Worm (Caenorhabditis elegans): Measurements from ENCODE around the gene akt-1.
A peak's percentile ranks its signal among the peaks of the same experiment; 100 is the strongest.

akt-1 gene

ce11 chrV:10244018-10244720 lies 4.5 kb upstream of the akt-1 start:
- TF ChIP-seq ahr-1 (tag; optimal IDR thresholded peaks at IDR 0.05): no peak
- no peak for TF ChIP-seq pat-9 (tag; optimal IDR thresholded peaks at IDR 0.05)
- TF ChIP-seq elt-2 (tag; optimal IDR thresholded peaks at IDR 0.05): peak; percentile 76
- TF ChIP-seq npax-4 (tag; optimal IDR thresholded peaks at IDR 0.05): no peak

- no peak for TF ChIP-seq hlh-13 (GFP tag; optimal IDR thresholded peaks at IDR 0.05)
- no peak for TF ChIP-seq unc-3 (GFP tag; conservative IDR thresholded peaks at IDR 0.05)
- TF ChIP-seq unc-3 (tag; optimal IDR thresholded peaks at IDR 0.05): no peak
- no peak for TF ChIP-seq unc-86 (tag; optimal IDR thresholded peaks at IDR 0.05)
- no peak for TF ChIP-seq sdc-2 (tag; optimal IDR thresholded peaks at IDR 0.05)
- TF ChIP-seq pqm-1 (tag; optimal IDR thresholded peaks at IDR 0.05): no peak
- no peak for TF ChIP-seq pag-3 (tag; optimal IDR thresholded peaks at IDR 0.05; ENCODE audit: borderline replicate concordance)
- no peak for TF ChIP-seq unc-42 (tag; optimal IDR thresholded peaks at IDR 0.05)
- no peak for TF ChIP-seq npax-4 (tag; optimal IDR thresholded peaks at IDR 0.05)
- TF ChIP-seq nhr-11 (tag; optimal IDR thresholded peaks at IDR 0.05): no peak
- TF ChIP-seq ahr-1 (tag; optimal IDR thresholded peaks at IDR 0.05): no peak
- no peak for TF ChIP-seq fax-1 (tag; optimal IDR thresholded peaks at IDR 0.05)
- TF ChIP-seq lin-11 (tag; optimal IDR thresholded peaks at IDR 0.05): no peak
- TF ChIP-seq K02D7.2 (tag; optimal IDR thresholded peaks at IDR 0.05): no peak
- no peak for TF ChIP-seq hlh-15 (tag; optimal IDR thresholded peaks at IDR 0.05)
- TF ChIP-seq gmeb-2 (tag; optimal IDR thresholded peaks at IDR 0.05): no peak
- no peak for TF ChIP-seq ceh-6 (GFP tag; optimal IDR thresholded peaks at IDR 0.05)
- TF ChIP-seq elt-4 (tag; optimal IDR thresholded peaks at IDR 0.05): no peak
- no peak for TF ChIP-seq che-1 (tag; optimal IDR thresholded peaks at IDR 0.05)
- no peak for TF ChIP-seq odd-2 (tag; optimal IDR thresholded peaks at IDR 0.05)
Measured at ce11 chrV:10245615-10246014, 3.1 kb upstream of the akt-1 start.

DNA sequence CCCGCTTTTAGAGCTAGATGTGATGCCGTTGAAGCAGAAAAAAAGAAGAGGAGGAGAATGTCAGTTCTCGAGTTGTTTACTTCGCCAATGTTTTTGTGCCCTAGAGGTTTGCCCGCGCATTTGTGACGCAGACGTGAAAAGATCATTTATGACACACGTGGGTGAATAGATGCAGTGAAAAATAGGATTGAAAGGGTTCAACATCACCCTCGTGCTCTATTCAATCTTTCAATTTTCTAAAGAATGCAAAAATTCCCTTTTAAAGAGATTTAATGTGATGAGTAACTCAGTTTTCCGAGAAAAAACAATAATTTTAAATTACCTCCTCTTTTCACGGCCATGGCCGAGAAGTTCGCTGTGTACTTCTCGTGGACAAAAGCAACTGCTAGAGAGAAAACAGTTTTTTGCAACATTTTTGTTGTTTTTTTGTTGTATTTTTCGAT lies 2.2 kb upstream of the akt-1 start:
- TF ChIP-seq ceh-48 (tag; optimal IDR thresholded peaks at IDR 0.05) (no peak), unc-42 (tag; optimal IDR thresholded peaks at IDR 0.05) (peak; percentile 17), hlh-30 (tag; optimal IDR thresholded peaks at IDR 0.05; ENCODE audit: insufficient read depth) (peak; percentile 2)

DNA sequence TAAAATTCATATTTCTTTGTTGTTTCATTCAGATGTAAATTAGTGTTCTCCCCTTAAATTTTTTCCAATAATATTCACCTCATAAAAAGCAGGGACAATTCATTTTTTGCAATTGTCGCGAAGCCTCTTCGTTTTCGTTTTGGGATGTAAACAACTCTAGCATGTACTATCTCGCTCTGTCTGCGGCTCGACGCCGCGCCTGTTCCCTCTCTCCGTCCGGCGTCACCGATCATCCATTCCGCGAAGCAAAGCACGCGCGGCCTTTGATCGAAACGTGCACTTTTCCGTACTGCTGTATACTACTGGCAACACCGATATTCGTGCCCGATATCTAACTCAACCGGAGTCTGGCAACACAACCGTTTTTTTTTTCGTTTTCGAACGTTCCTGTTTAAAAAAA lies 1.7 kb upstream of the akt-1 start:
- TF ChIP-seq odd-2 (tag; optimal IDR thresholded peaks at IDR 0.05) (no peak), T23F11.4 (GFP tag; optimal IDR thresholded peaks at IDR 0.05) (no peak), pax-1 (tag; optimal IDR thresholded peaks at IDR 0.05) (no peak), C38D4.7 (GFP tag; optimal IDR thresholded peaks at IDR 0.05) (no peak), F13H6.1 (tag; optimal IDR thresholded peaks at IDR 0.05) (no peak), pha-2 (tag; optimal IDR thresholded peaks at IDR 0.05) (no peak)

DNA sequence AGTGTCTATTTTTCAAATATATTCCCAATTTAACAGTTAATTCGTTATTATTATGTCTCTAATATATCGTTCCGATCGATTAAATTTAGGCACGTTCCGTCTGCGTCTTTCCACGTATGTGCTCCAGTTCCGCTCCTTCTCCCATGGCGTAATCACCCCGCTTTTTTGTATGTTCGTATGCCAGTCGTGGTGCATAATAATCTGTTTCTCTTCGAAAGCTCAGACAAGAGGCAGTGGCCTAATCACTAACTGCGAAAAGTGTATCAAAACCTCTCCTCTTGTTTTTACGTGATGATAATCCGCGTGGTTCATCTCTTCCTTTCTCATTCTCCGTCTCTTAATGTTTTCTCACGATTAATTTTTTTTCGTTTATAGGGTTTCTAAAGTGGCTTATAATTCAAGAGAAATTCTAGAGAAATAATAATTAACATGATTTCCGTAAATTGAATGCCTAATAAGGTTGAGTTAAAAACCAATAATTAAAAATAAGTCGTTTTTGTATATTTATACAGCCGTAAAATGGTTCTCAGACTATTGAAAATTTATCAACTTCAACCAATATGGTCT lies 949 bp upstream of the akt-1 start:
- TF ChIP-seq lin-11 (tag; optimal IDR thresholded peaks at IDR 0.05) (no peak), K02D7.2 (tag; optimal IDR thresholded peaks at IDR 0.05) (no peak), ceh-31 (tag; optimal IDR thresholded peaks at IDR 0.05) (no peak), ztf-16 (tag; optimal IDR thresholded peaks at IDR 0.05) (no peak), eyg-1 (tag; optimal IDR thresholded peaks at IDR 0.05) (no peak), pag-3 (tag; optimal IDR thresholded peaks at IDR 0.05; ENCODE audit: borderline replicate concordance) (no peak), dve-1 (tag; optimal IDR thresholded peaks at IDR 0.05) (no peak), K09A11.1 (tag; optimal IDR thresholded peaks at IDR 0.05; ENCODE audit: insufficient read depth) (no peak), ceh-9 (tag; optimal IDR thresholded peaks at IDR 0.05) (no peak), hlh-13 (GFP tag; optimal IDR thresholded peaks at IDR 0.05) (no peak), unc-86 (tag; optimal IDR thresholded peaks at IDR 0.05) (no peak), C38D4.7 (GFP tag; optimal IDR thresholded peaks at IDR 0.05) (no peak), sox-2 (GFP tag; IDR thresholded peaks at IDR 0.05) (no peak), sox-4 (tag; optimal IDR thresholded peaks at IDR 0.05) (no peak), che-1 (tag; optimal IDR thresholded peaks at IDR 0.05) (no peak), ama-1 (optimal IDR thresholded peaks at IDR 0.05) (no peak), ceh-18 (tag; optimal IDR thresholded peaks at IDR 0.05) (no peak), pha-2 (tag; optimal IDR thresholded peaks at IDR 0.05) (no peak)
